Fruit fly (Drosophila melanogaster) whole organism, embryonic: ENCODE results near the gene CSN5.

Experiments used
- BtbVII ChIP-seq: fragments of 200-800 bp; sonication (Bioruptor generic); optimal IDR thresholded peaks from 3 replicates; lab custom pipeline; 2017; ENCODE audit warnings: missing biosample characterization, mild to moderate bottlenecking, missing genetic modification characterization
- CG10209 ChIP-seq: fragments of 200-800 bp; sonication (Bioruptor generic); optimal IDR thresholded peaks from 3 replicates; lab custom pipeline; 2017; ENCODE audit warnings: missing biosample characterization, mild to moderate bottlenecking, missing genetic modification characterization, missing genetic modification reagents
- CG10366 ChIP-seq: fragments of 200-800 bp; sonication (Bioruptor generic); IDR thresholded peaks from 2 replicates; pipeline ENCODE4 v1.3.6; 2022; ENCODE audit warnings: missing biosample characterization, missing genetic modification characterization
- CG10431 ChIP-seq: fragments of 200-800 bp; sonication (Bioruptor generic); optimal IDR thresholded peaks from 3 replicates; lab custom pipeline; 2018; ENCODE audit warnings: missing biosample characterization, mild to moderate bottlenecking, missing genetic modification characterization
- CG10462 ChIP-seq: fragments of 200-800 bp; sonication (Bioruptor generic); optimal IDR thresholded peaks from 2 replicates; lab custom pipeline; 2016; ENCODE audit warnings: missing biosample characterization, missing genetic modification characterization
- CG12104 ChIP-seq: fragments of 200-800 bp; sonication (Bioruptor generic); optimal IDR thresholded peaks from 3 replicates; lab custom pipeline; 2016; ENCODE audit warnings: missing biosample characterization, missing genetic modification characterization
- CG12236 ChIP-seq: fragments of 200-800 bp; sonication (Bioruptor generic); optimal IDR thresholded peaks from 2 replicates; lab custom pipeline; 2016; ENCODE audit warnings: missing biosample characterization, missing genetic modification characterization
- CG15011 ChIP-seq: fragments of 200-800 bp; sonication (Bioruptor generic); optimal IDR thresholded peaks from 3 replicates; lab custom pipeline; 2018; ENCODE audit warnings: missing biosample characterization, mild to moderate bottlenecking, missing genetic modification characterization
- CG1529 ChIP-seq: fragments of 200-800 bp; sonication (Bioruptor generic); optimal IDR thresholded peaks from 3 replicates; lab custom pipeline; 2018; ENCODE audit warnings: missing biosample characterization, missing genetic modification characterization
- CG1603 ChIP-seq: fragments of 200-800 bp; sonication (Bioruptor generic); optimal IDR thresholded peaks from 2 replicates; lab custom pipeline; 2019; ENCODE audit warnings: missing biosample characterization, mild to moderate bottlenecking, missing genetic modification characterization, moderate library complexity
- CG16779 ChIP-seq: fragments of 200-800 bp; sonication (Bioruptor generic); IDR thresholded peaks from 2 replicates; pipeline ENCODE4 v1.3.6; 2022; ENCODE audit warnings: missing biosample characterization, missing genetic modification characterization
- CG17385 ChIP-seq: fragments of 200-800 bp; sonication (Bioruptor generic); optimal IDR thresholded peaks from 3 replicates; lab custom pipeline; 2018; ENCODE audit warnings: missing biosample characterization, mild to moderate bottlenecking, missing genetic modification characterization
- CG17568 ChIP-seq: fragments of 200-800 bp; sonication (Bioruptor generic); optimal IDR thresholded peaks from 2 replicates; lab custom pipeline; 2018; ENCODE audit warnings: missing biosample characterization, mild to moderate bottlenecking, missing genetic modification characterization, moderate library complexity
- CG17912 ChIP-seq: fragments of 200-800 bp; sonication (Bioruptor generic); optimal IDR thresholded peaks from 2 replicates; lab custom pipeline; 2018; ENCODE audit warnings: missing biosample characterization, mild to moderate bottlenecking, missing genetic modification characterization
- CG18262 ChIP-seq: fragments of 200-800 bp; optimal IDR thresholded peaks from 3 replicates; lab custom pipeline; 2019; ENCODE audit warnings: missing biosample characterization, mild to moderate bottlenecking, missing genetic modification characterization, moderate library complexity
- CG18599 ChIP-seq: fragments of 200-800 bp; sonication (Bioruptor generic); optimal IDR thresholded peaks from 3 replicates; lab custom pipeline; 2017; ENCODE audit warnings: missing biosample characterization, missing genetic modification characterization, mild to moderate bottlenecking, moderate library complexity, missing genetic modification reagents
- CG30431 ChIP-seq: fragments of 200-800 bp; sonication (Bioruptor generic); optimal IDR thresholded peaks from 2 replicates; lab custom pipeline; 2017; ENCODE audit warnings: missing biosample characterization, missing genetic modification characterization
- CG31388 ChIP-seq: fragments of 200-800 bp; sonication (Bioruptor generic); optimal IDR thresholded peaks from 2 replicates; lab custom pipeline; 2016; ENCODE audit warnings: missing biosample characterization, missing genetic modification characterization
- CG3281 ChIP-seq: fragments of 200-800 bp; sonication (Bioruptor generic); optimal IDR thresholded peaks from 3 replicates; lab custom pipeline; 2017; ENCODE audit warnings: missing biosample characterization, mild to moderate bottlenecking, missing genetic modification characterization
- CG42726 ChIP-seq: fragments of 200-800 bp; sonication (Bioruptor generic); IDR thresholded peaks from 2 replicates; pipeline ENCODE4 v1.3.6; 2022; ENCODE audit warnings: missing biosample characterization, missing genetic modification characterization; ENCODE audit not compliant: partially characterized antibody
- CG4820 ChIP-seq: fragments of 200-800 bp; sonication (Bioruptor generic); optimal IDR thresholded peaks from 3 replicates; lab custom pipeline; 2016; ENCODE audit warnings: missing biosample characterization, missing genetic modification characterization
- CG4854 ChIP-seq: fragments of 200-800 bp; sonication (Bioruptor generic); optimal IDR thresholded peaks from 2 replicates; lab custom pipeline; 2016; ENCODE audit warnings: missing biosample characterization, missing genetic modification characterization, inconsistent platforms
- CG6683 ChIP-seq: fragments of 200-800 bp; sonication (Bioruptor generic); optimal IDR thresholded peaks from 2 replicates; lab custom pipeline; 2017; ENCODE audit warnings: missing biosample characterization, mild to moderate bottlenecking, missing genetic modification characterization, missing genetic modification reagents
- CG6765 ChIP-seq: fragments of 200-800 bp; sonication (Bioruptor generic); optimal IDR thresholded peaks from 3 replicates; lab custom pipeline; 2017; ENCODE audit warnings: missing biosample characterization, mild to moderate bottlenecking, missing genetic modification characterization
- CG7556 ChIP-seq: fragments of 200-800 bp; sonication (Bioruptor generic); optimal IDR thresholded peaks from 2 replicates; lab custom pipeline; 2017; ENCODE audit warnings: missing biosample characterization, mild to moderate bottlenecking, missing genetic modification characterization
- CG7928 ChIP-seq: fragments of 200-800 bp; sonication (Bioruptor generic); optimal IDR thresholded peaks from 2 replicates; lab custom pipeline; 2017; ENCODE audit warnings: missing biosample characterization, mild to moderate bottlenecking, missing genetic modification characterization
- CG8089 ChIP-seq: fragments of 200-800 bp; sonication (Bioruptor generic); optimal IDR thresholded peaks from 3 replicates; lab custom pipeline; 2016; ENCODE audit warnings: missing biosample characterization, missing genetic modification characterization
- CG8944 ChIP-seq: fragments of 200-800 bp; sonication (Bioruptor generic); optimal IDR thresholded peaks from 3 replicates; lab custom pipeline; 2016; ENCODE audit warnings: missing biosample characterization, missing genetic modification characterization
- D ChIP-seq, 2 experiments: fragments of 200-800 bp in 1 of 2; fragments of >200 bp in 1 of 2; sonication (Bioruptor generic) in 1 of 2; optimal IDR thresholded peaks; 2 replicates in 1 of 2; 3 replicates in 1 of 2; lab custom pipeline; 2017; ENCODE audit warnings: mild to moderate bottlenecking in 1 of 2, missing biosample characterization in 1 of 2, missing genetic modification characterization in 1 of 2, missing genetic modification reagents in 1 of 2
- Eip74EF ChIP-seq, 2 experiments: fragments of 200-800 bp in 1 of 2; fragments of >200 bp in 1 of 2; sonication (Bioruptor generic) in 1 of 2; optimal IDR thresholded peaks; 2 replicates each; lab custom pipeline; 2017 to 2019; ENCODE audit warnings: missing biosample characterization in 2 of 2, missing genetic modification characterization in 2 of 2, mild to moderate bottlenecking in 1 of 2, moderate library complexity in 1 of 2
- H2.0 ChIP-seq: fragments of 200-800 bp; sonication (Bioruptor generic); IDR thresholded peaks from 2 replicates; pipeline ENCODE4 v1.3.6; 2022; ENCODE audit warnings: missing biosample characterization, missing genetic modification characterization
- HLHmδ ChIP-seq: fragments of 200-800 bp; sonication (Bioruptor generic); optimal IDR thresholded peaks from 2 replicates; lab custom pipeline; 2018; ENCODE audit warnings: missing biosample characterization, mild to moderate bottlenecking, missing genetic modification characterization, moderate library complexity
- HmgD ChIP-seq: fragments of 200-800 bp; sonication (Bioruptor generic); optimal IDR thresholded peaks from 3 replicates; lab custom pipeline; 2016; ENCODE audit warnings: missing biosample characterization, missing genetic modification characterization
- Jarid2 ChIP-seq: fragments of 200-800 bp; sonication (Bioruptor generic); optimal IDR thresholded peaks from 3 replicates; lab custom pipeline; 2017; ENCODE audit warnings: mild to moderate bottlenecking, missing biosample characterization, missing genetic modification reagents, missing genetic modification characterization
- Side ChIP-seq: fragments of 200-800 bp; sonication (Bioruptor generic); optimal IDR thresholded peaks from 2 replicates; lab custom pipeline; 2016; ENCODE audit warnings: missing biosample characterization, missing genetic modification characterization
- Trl ChIP-seq, 3 experiments: fragments of >200 bp in 2 of 3; fragments of 200-800 bp in 1 of 3; sonication (Bioruptor generic) in 1 of 3; optimal IDR thresholded peaks; 2 replicates in 1 of 3; 3 replicates in 2 of 3; lab custom pipeline; 2016 to 2017; ENCODE audit warnings: missing biosample characterization in 1 of 3, missing genetic modification characterization in 1 of 3
- Xbp1 ChIP-seq: fragments of 200-800 bp; sonication (Bioruptor generic); optimal IDR thresholded peaks from 3 replicates; lab custom pipeline; 2016; ENCODE audit warnings: missing biosample characterization, mild to moderate bottlenecking, missing genetic modification characterization
- ase ChIP-seq: fragments of 200-800 bp; sonication (Bioruptor generic); IDR thresholded peaks from 3 replicates; pipeline ENCODE4 v1.3.6; 2022; ENCODE audit warnings: missing biosample characterization, missing genetic modification characterization
- ato ChIP-seq: fragments of 200-800 bp; sonication (Bioruptor generic); IDR thresholded peaks from 2 replicates; pipeline ENCODE4 v1.3.6; 2022; ENCODE audit warnings: missing biosample characterization, missing genetic modification characterization; ENCODE audit not compliant: partially characterized antibody
- az2 ChIP-seq: fragments of 200-800 bp; sonication (Bioruptor generic); optimal IDR thresholded peaks from 3 replicates; lab custom pipeline; 2016; ENCODE audit warnings: missing biosample characterization, missing genetic modification characterization
- dm ChIP-seq: fragments of 200-800 bp; sonication (Bioruptor generic); optimal IDR thresholded peaks from 3 replicates; lab custom pipeline; 2016; ENCODE audit warnings: missing biosample characterization, missing genetic modification characterization
- odd ChIP-seq: fragments of 200-800 bp; sonication (Bioruptor generic); optimal IDR thresholded peaks from 2 replicates; lab custom pipeline; 2017; ENCODE audit warnings: missing biosample characterization, mild to moderate bottlenecking, missing genetic modification characterization
- rib ChIP-seq: fragments of 200-800 bp; sonication (Bioruptor generic); IDR thresholded peaks from 2 replicates; pipeline ENCODE4 v1.3.6; 2022; ENCODE audit warnings: missing biosample characterization, missing genetic modification characterization
- tio ChIP-seq: fragments of 200-800 bp; sonication (Bioruptor generic); optimal IDR thresholded peaks from 2 replicates; lab custom pipeline; 2017; ENCODE audit warnings: missing biosample characterization, missing genetic modification characterization, inconsistent platforms
- twi ChIP-seq: fragments of 200-800 bp; optimal IDR thresholded peaks from 2 replicates; lab custom pipeline; 2019; ENCODE audit warnings: missing biosample characterization, mild to moderate bottlenecking, missing genetic modification characterization, moderate library complexity
- unc-4 ChIP-seq: fragments of 200-800 bp; sonication (Bioruptor generic); IDR thresholded peaks from 2 replicates; pipeline ENCODE4 v1.3.6; 2022; ENCODE audit warnings: missing biosample characterization, missing genetic modification characterization; ENCODE audit not compliant: partially characterized antibody
- wor ChIP-seq: fragments of 200-800 bp; sonication (Bioruptor generic); IDR thresholded peaks from 2 replicates; pipeline ENCODE4 v1.3.6; 2022; ENCODE audit warnings: missing biosample characterization, missing genetic modification characterization

The CSN5 gene

DNA sequence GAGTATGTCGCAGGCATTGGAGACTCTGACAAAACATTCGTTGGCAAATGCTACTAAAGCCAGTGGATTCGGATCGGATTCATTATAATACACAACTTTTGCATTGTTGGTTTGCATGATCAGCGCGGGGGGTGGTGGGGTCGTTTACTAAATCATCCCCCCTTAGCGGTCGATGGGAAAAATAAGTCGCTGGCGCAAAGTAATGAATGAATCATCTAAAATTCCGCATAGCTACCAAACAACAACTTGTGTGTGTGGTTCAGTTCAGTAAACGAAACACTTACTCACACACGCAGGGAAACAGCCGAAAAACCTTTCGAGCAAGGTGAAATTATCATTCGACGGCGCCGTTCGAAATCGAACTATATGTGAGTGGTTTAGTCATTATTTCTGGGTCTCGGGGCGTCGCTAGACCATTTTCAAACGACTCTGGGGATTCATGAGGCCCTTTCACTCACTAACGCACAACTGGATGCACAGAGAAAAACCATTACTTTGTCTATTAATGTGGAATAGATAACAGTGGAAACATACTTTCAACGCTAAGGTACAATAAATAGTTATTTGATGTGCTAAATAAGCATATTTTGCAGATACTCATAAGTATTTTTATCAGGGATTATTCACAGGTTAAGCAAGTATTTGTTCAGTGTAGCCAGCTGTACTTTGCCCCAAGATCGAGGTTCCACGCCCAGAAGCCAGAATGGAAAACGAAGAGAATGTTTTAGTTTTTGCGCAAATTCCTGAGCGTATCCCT is 21.3 kb upstream of the CSN5 start (continued):
- TF ChIP-seq CG6683 (no peak), CG17385 (GFP tag; lab: Kevin White, UChicago) (peak; percentile 52), az2 (GFP tag; lab: Kevin White, UChicago) (peak; percentile 67), CG30431 (GFP tag; lab: Kevin White, UChicago) (peak; percentile 72), CG42726 (GFP tag; lab: Robert Waterston, UW) (no peak), CG7928 (GFP tag; lab: Kevin White, UChicago) (no peak), CG3281 (GFP tag; lab: Kevin White, UChicago) (peak; percentile 60), HmgD (GFP tag; lab: Kevin White, UChicago) (no peak), CG8944 (GFP tag; lab: Kevin White, UChicago) (no peak), Eip74EF (GFP tag; optimal IDR thresholded peaks at IDR 0.05; lab: Kevin White, UChicago) (peak in 1 of 2 experiments; percentile 34), CG7556 (GFP tag; lab: Kevin White, UChicago) (peak; percentile 65), CG18599 (GFP tag; lab: Kevin White, UChicago) (peak; percentile 48), CG10366 (GFP tag; lab: Robert Waterston, UW) (peak; percentile 86), ase (peak; percentile 82), dm (GFP tag; lab: Kevin White, UChicago) (peak; percentile 58), Xbp1 (GFP tag; lab: Kevin White, UChicago) (peak; percentile 75), CG4854 (GFP tag; lab: Kevin White, UChicago) (peak; percentile 41), rib (GFP tag; lab: Robert Waterston, UW) (peak; percentile 27; the same call in 1 of the 2 replicates), CG16779 (GFP tag; lab: Robert Waterston, UW) (0 out of 2 replicates have a peak, but pooled peaks have one; percentile 20), CG6765 (GFP tag; lab: Kevin White, UChicago) (no peak), CG8089 (GFP tag; lab: Kevin White, UChicago) (peak; percentile 30), H2.0 (GFP tag; lab: Robert Waterston, UW) (peak; percentile 87), Jarid2 (GFP tag; lab: Kevin White, UChicago) (no peak), HLHmδ (GFP tag; lab: Kevin White, UChicago) (no peak), CG17912 (no peak), twi (tag; lab: Kevin White, UChicago) (no peak), CG15011 (GFP tag; lab: Kevin White, UChicago) (no peak), Trl (optimal IDR thresholded peaks at IDR 0.05; lab: Kevin White, UChicago) (no peak), Trl (GFP tag; optimal IDR thresholded peaks at IDR 0.05; lab: Kevin White, UChicago) (peak; percentile 34), wor (GFP tag; lab: Robert Waterston, UW) (peak; percentile 80), CG18262 (tag; lab: Kevin White, UChicago) (peak; percentile 82), CG12236 (GFP tag; lab: Kevin White, UChicago) (peak; percentile 10), CG1529 (GFP tag; lab: Kevin White, UChicago) (peak; percentile 23), BtbVII (no peak), D (optimal IDR thresholded peaks at IDR 0.05; lab: Kevin White, UChicago) (no peak), D (GFP tag; optimal IDR thresholded peaks at IDR 0.05; lab: Kevin White, UChicago) (no peak), CG10462 (GFP tag; lab: Kevin White, UChicago) (no peak), odd (GFP tag; lab: Kevin White, UChicago) (peak; percentile 54), ato (GFP tag; lab: Robert Waterston, UW) (no peak), CG10431 (GFP tag; lab: Kevin White, UChicago) (no peak), CG10209 (GFP tag; lab: Kevin White, UChicago) (peak; percentile 51), CG4820 (GFP tag; lab: Kevin White, UChicago) (peak; percentile 40), CG17568 (GFP tag; lab: Kevin White, UChicago) (peak; percentile 49), unc-4 (GFP tag; lab: Robert Waterston, UW) (no peak), CG31388 (no peak), tio (GFP tag; lab: Kevin White, UChicago) (peak; percentile 51), Side (peak; percentile 42), CG12104 (GFP tag; lab: Kevin White, UChicago) (no peak), CG1603 (tag; lab: Kevin White, UChicago) (peak; percentile 97)
